Worm (Caenorhabditis elegans) whole organism, L4 larva: ENCODE results near the gene F33G12.7.

Source experiments
- F26F4.8 ChIP-seq: fragments of 200-800 bp; sonication (Bioruptor generic); conservative IDR thresholded peaks from 2 replicates; pipeline ENCODE4 v1.3.6; 2022; ENCODE audit warnings: missing genetic modification characterization, missing compliant biosample characterization
- F49E8.2 ChIP-seq: sonication (generic microtip); optimal IDR thresholded peaks from 2 replicates; lab custom pipeline; 2016; ENCODE audit warnings: missing compliant biosample characterization, mild to moderate bottlenecking, missing genetic modification characterization, borderline replicate concordance
- T20F7.1 ChIP-seq: fragments of 200-800 bp; sonication (Bioruptor generic); optimal IDR thresholded peaks from 2 replicates; lab custom pipeline; 2018; ENCODE audit warnings: mild to moderate bottlenecking, missing genetic modification characterization, missing compliant biosample characterization
- Y48G9A.11 ChIP-seq: fragments of 200-800 bp; sonication (Bioruptor generic); IDR thresholded peaks from 2 replicates; pipeline ENCODE4 v1.3.6; 2022; ENCODE audit warnings: missing genetic modification reagents, missing genetic modification characterization, missing compliant biosample characterization
- aly-2 ChIP-seq: sonication (generic microtip); optimal IDR thresholded peaks from 2 replicates; lab custom pipeline; 2018; ENCODE audit warnings: missing biosample characterization, missing genetic modification characterization
- arid-1 ChIP-seq: fragments of 200-800 bp; sonication (Bioruptor generic); conservative IDR thresholded peaks from 2 replicates; pipeline ENCODE4 v1.3.6; 2022; ENCODE audit warnings: missing genetic modification reagents, missing genetic modification characterization, missing compliant biosample characterization
- ceh-20 ChIP-seq: fragments of 200-800 bp; sonication (Bioruptor generic); IDR thresholded peaks from 2 replicates; pipeline ENCODE4 v1.3.6; 2022; ENCODE audit warnings: missing genetic modification reagents, missing genetic modification characterization, missing compliant biosample characterization
- ceh-32 ChIP-seq: sonication (generic microtip); optimal IDR thresholded peaks from 2 replicates; lab custom pipeline; 2016; ENCODE audit warnings: mild to moderate bottlenecking, missing genetic modification characterization, missing compliant biosample characterization; ENCODE audit not compliant: poor library complexity
- cey-2 ChIP-seq: sonication (generic microtip); optimal IDR thresholded peaks from 3 replicates; lab custom pipeline; 2017; ENCODE audit warnings: missing genetic modification characterization, mild to moderate bottlenecking, missing compliant biosample characterization, antibody characterized with exemption, borderline replicate concordance; ENCODE audit not compliant: insufficient read depth
- ctbp-1 ChIP-seq: fragments of 200-800 bp; sonication (Bioruptor generic); IDR thresholded peaks from 2 replicates; pipeline ENCODE4 v1.3.6; 2022; ENCODE audit warnings: missing genetic modification reagents, missing genetic modification characterization, missing compliant biosample characterization
- daf-16 ChIP-seq, 3 experiments: sonication (generic microtip); optimal IDR thresholded peaks; 2 replicates each; lab custom pipeline; 2016 to 2017; ENCODE audit warnings: missing genetic modification characterization in 3 of 3, missing genetic modification reagents in 3 of 3, mild to moderate bottlenecking in 2 of 3, missing compliant biosample characterization in 2 of 3, missing biosample characterization in 1 of 3, moderate library complexity in 1 of 3
- daf-8 ChIP-seq: fragments of 200-800 bp; sonication (Bioruptor generic); IDR thresholded peaks from 2 replicates; pipeline ENCODE4 v1.3.6; 2022; ENCODE audit warnings: missing genetic modification characterization, missing compliant biosample characterization
- dmd-6 ChIP-seq: fragments of 200-800 bp; sonication (Bioruptor generic); IDR thresholded peaks from 2 replicates; pipeline ENCODE4 v1.3.6; 2022; ENCODE audit warnings: missing genetic modification reagents, missing genetic modification characterization, missing compliant biosample characterization
- dmd-8 ChIP-seq: fragments of 200-800 bp; sonication (Bioruptor generic); IDR thresholded peaks from 2 replicates; pipeline ENCODE4 v1.3.6; 2022; ENCODE audit warnings: missing genetic modification characterization, missing compliant biosample characterization
- dve-1 ChIP-seq: sonication (generic microtip); optimal IDR thresholded peaks from 2 replicates; lab custom pipeline; 2017; ENCODE audit warnings: antibody characterized with exemption, mild to moderate bottlenecking, missing genetic modification characterization, missing compliant biosample characterization; ENCODE audit not compliant: insufficient read depth
- egl-27 ChIP-seq: sonication (generic microtip); optimal IDR thresholded peaks from 3 replicates; lab custom pipeline; 2017; ENCODE audit warnings: missing biosample characterization, missing genetic modification reagents, missing genetic modification characterization
- egl-43 ChIP-seq: fragments of 200-800 bp; sonication (Bioruptor generic); IDR thresholded peaks from 2 replicates; pipeline ENCODE4 v1.3.6; 2022; ENCODE audit warnings: missing genetic modification reagents, missing genetic modification characterization, missing compliant biosample characterization
- fos-1 ChIP-seq: fragments of 150-350 bp; optimal IDR thresholded peaks from 2 replicates; lab custom pipeline; 2014; ENCODE audit warnings: missing biosample characterization, missing genetic modification characterization
- hif-1 ChIP-seq, 2 experiments: sonication (generic microtip); optimal IDR thresholded peaks; 2 replicates each; lab custom pipeline; 2016 to 2017; ENCODE audit warnings: missing compliant biosample characterization in 2 of 2, missing genetic modification characterization in 2 of 2, missing genetic modification reagents in 2 of 2, missing genotype in 2 of 2, mild to moderate bottlenecking in 1 of 2
- hlh-30 ChIP-seq: sonication (generic microtip); optimal IDR thresholded peaks from 2 replicates; lab custom pipeline; 2017; ENCODE audit warnings: antibody characterized with exemption, mild to moderate bottlenecking, missing genetic modification characterization, missing compliant biosample characterization; ENCODE audit not compliant: insufficient read depth
- jun-1 ChIP-seq: fragments of 150-350 bp; optimal IDR thresholded peaks from 2 replicates; lab custom pipeline; 2014; ENCODE audit warnings: missing biosample characterization, missing genetic modification reagents, missing genetic modification characterization
- lin-13 ChIP-seq: fragments of 150-350 bp; optimal IDR thresholded peaks from 2 replicates; lab custom pipeline; 2014; ENCODE audit warnings: missing biosample characterization, missing genetic modification reagents, missing genetic modification characterization
- lin-29 ChIP-seq: fragments of 200-800 bp; sonication (Bioruptor generic); IDR thresholded peaks from 2 replicates; pipeline ENCODE4 v1.3.6; 2022; ENCODE audit warnings: missing genetic modification reagents, missing genetic modification characterization, missing compliant biosample characterization
- lin-39 ChIP-seq: fragments of 150-350 bp; optimal IDR thresholded peaks from 2 replicates; lab custom pipeline; 2014; ENCODE audit warnings: missing biosample characterization, missing genetic modification reagents, missing genetic modification characterization
- lir-3 ChIP-seq: sonication (generic microtip); optimal IDR thresholded peaks from 2 replicates; lab custom pipeline; 2016; ENCODE audit warnings: mild to moderate bottlenecking, missing genetic modification characterization, missing compliant biosample characterization
- lsy-2 ChIP-seq, 2 experiments: fragments of 150-350 bp in 1 of 2; sonication (generic microtip) in 1 of 2; optimal IDR thresholded peaks; 2 replicates each; lab custom pipeline; 2014 to 2017; ENCODE audit warnings: missing biosample characterization in 2 of 2, missing genetic modification characterization in 2 of 2
- mdt-29 ChIP-seq: fragments of 200-800 bp; sonication (Bioruptor generic); IDR thresholded peaks from 2 replicates; pipeline ENCODE4 v1.3.6; 2022; ENCODE audit warnings: missing genetic modification reagents, missing genetic modification characterization, missing compliant biosample characterization
- mxl-3 ChIP-seq: fragments of 200-800 bp; sonication (Bioruptor generic); optimal IDR thresholded peaks from 2 replicates; lab custom pipeline; 2018; ENCODE audit warnings: mild to moderate bottlenecking, missing genetic modification characterization, missing compliant biosample characterization
- nhr-10 ChIP-seq: fragments of 150-350 bp; optimal IDR thresholded peaks from 2 replicates; lab custom pipeline; 2014; ENCODE audit warnings: missing biosample characterization, missing genetic modification characterization
- nhr-237 ChIP-seq: sonication (generic microtip); optimal IDR thresholded peaks from 2 replicates; lab custom pipeline; 2017; ENCODE audit warnings: missing biosample characterization, missing genetic modification characterization
- nhr-41 ChIP-seq: fragments of 200-800 bp; sonication (Bioruptor generic); IDR thresholded peaks from 2 replicates; pipeline ENCODE4 v1.3.6; 2022; ENCODE audit warnings: missing genetic modification reagents, missing genetic modification characterization, missing compliant biosample characterization
- nhr-48 ChIP-seq: sonication (generic microtip); optimal IDR thresholded peaks from 2 replicates; lab custom pipeline; 2016; ENCODE audit warnings: mild to moderate bottlenecking, missing genetic modification characterization, missing compliant biosample characterization
- nhr-77 ChIP-seq: fragments of 150-350 bp; optimal IDR thresholded peaks from 2 replicates; lab custom pipeline; 2014; ENCODE audit warnings: missing biosample characterization, missing genetic modification characterization
- pqm-1 ChIP-seq: sonication (generic microtip); optimal IDR thresholded peaks from 2 replicates; lab custom pipeline; 2017; ENCODE audit warnings: missing biosample characterization, missing genetic modification characterization
- rbr-2 ChIP-seq: sonication (generic microtip); optimal IDR thresholded peaks from 2 replicates; lab custom pipeline; 2016; ENCODE audit warnings: missing genotype, missing genetic modification characterization, missing compliant biosample characterization
- sdz-12 ChIP-seq: fragments of 200-800 bp; sonication (Bioruptor generic); optimal IDR thresholded peaks from 2 replicates; lab custom pipeline; 2018; ENCODE audit warnings: mild to moderate bottlenecking, missing genetic modification characterization, missing compliant biosample characterization
- skn-1 ChIP-seq: fragments of 150-350 bp; optimal IDR thresholded peaks from 2 replicates; lab custom pipeline; 2014; ENCODE audit warnings: missing biosample characterization, missing genetic modification characterization
- spr-3 ChIP-seq: fragments of 200-800 bp; sonication (Bioruptor generic); optimal IDR thresholded peaks from 2 replicates; lab custom pipeline; 2018; ENCODE audit warnings: mild to moderate bottlenecking, missing genetic modification characterization, missing compliant biosample characterization
- tra-1 ChIP-seq: fragments of 200-800 bp; sonication (Bioruptor generic); IDR thresholded peaks from 2 replicates; pipeline ENCODE4 v1.3.6; 2022; ENCODE audit warnings: missing genetic modification reagents, missing genetic modification characterization, missing compliant biosample characterization
- unc-130 ChIP-seq: sonication (generic microtip); optimal IDR thresholded peaks from 2 replicates; lab custom pipeline; 2016; ENCODE audit warnings: missing genetic modification reagents, missing genetic modification characterization, missing compliant biosample characterization
- unc-62 ChIP-seq, 3 experiments: fragments of 150-350 bp in 1 of 3; sonication (generic microtip); optimal IDR thresholded peaks in 2 of 3; peaks in 1 of 3; 1 replicate in 1 of 3; 2 replicates in 2 of 3; lab custom pipeline; 2014 to 2017; ENCODE audit warnings: missing biosample characterization in 3 of 3, missing genetic modification characterization in 3 of 3, missing genetic modification reagents in 3 of 3, missing genotype in 1 of 3
- vab-7 ChIP-seq: fragments of 200-800 bp; sonication (Bioruptor generic); IDR thresholded peaks from 2 replicates; pipeline ENCODE4 v1.3.6; 2022; ENCODE audit warnings: missing genetic modification reagents, missing genetic modification characterization, missing compliant biosample characterization
- zag-1 ChIP-seq: fragments of 150-350 bp; optimal IDR thresholded peaks from 2 replicates; lab custom pipeline; 2014; ENCODE audit warnings: missing biosample characterization, missing genetic modification characterization
- zfp-2 ChIP-seq: sonication (generic microtip); optimal IDR thresholded peaks from 2 replicates; lab custom pipeline; 2016; ENCODE audit warnings: mild to moderate bottlenecking, missing genetic modification characterization, missing compliant biosample characterization
- zip-2 ChIP-seq: fragments of 150-350 bp; optimal IDR thresholded peaks from 2 replicates; lab custom pipeline; 2014; ENCODE audit warnings: missing biosample characterization, missing genetic modification characterization
- ztf-11 ChIP-seq: fragments of 150-350 bp; optimal IDR thresholded peaks from 2 replicates; lab custom pipeline; 2014; ENCODE audit warnings: missing biosample characterization, missing genetic modification characterization
- ztf-7 ChIP-seq: fragments of 150-350 bp; optimal IDR thresholded peaks from 2 replicates; lab custom pipeline; 2014; ENCODE audit warnings: missing biosample characterization, missing genetic modification characterization

The F33G12.7 gene

ce11 chrII:4994939-4995338 is 45.5 kb downstream of the F33G12.7 start, which contains the start of gene rnh-1.0:
rnh-1.0 (plus strand) TSS chrII:4995327.
- TF ChIP-seq hlh-30 (peak; percentile 20), dmd-6 (GFP tag; lab: Robert Waterston, UW) (peak; percentile 7; the same call in 1 of the 2 replicates), ztf-7 (tag; lab: Kevin White, UChicago) (no peak)

- TF ChIP-seq zip-2 (tag; lab: Kevin White, UChicago) (no peak), dve-1 (tag; lab: Kevin White, UChicago) (peak; percentile 16), lsy-2 (tag; optimal IDR thresholded peaks at IDR 0.05; lab: Kevin White, UChicago) (peak in 1 of 2 experiments; percentile 62), skn-1 (tag; lab: Kevin White, UChicago) (no peak), egl-27 (tag; lab: Kevin White, UChicago) (no peak), nhr-10 (no peak), egl-43 (GFP tag; lab: Robert Waterston, UW) (no peak), vab-7 (GFP tag; lab: Robert Waterston, UW) (no peak), dmd-8 (no peak), F26F4.8 (GFP tag; lab: Robert Waterston, UW) (no peak), zfp-2 (no peak), nhr-48 (tag; lab: Kevin White, UChicago) (no peak), jun-1 (tag; lab: Kevin White, UChicago) (no peak), tra-1 (GFP tag; lab: Robert Waterston, UW) (no peak), sdz-12 (no peak), lin-13 (GFP tag; lab: Kevin White, UChicago) (peak; percentile 48), pqm-1 (tag; lab: Kevin White, UChicago) (no peak), daf-16 (GFP tag; optimal IDR thresholded peaks at IDR 0.05; lab: Kevin White, UChicago) (no peak), daf-16 (tag; optimal IDR thresholded peaks at IDR 0.05; lab: Kevin White, UChicago) (peak; percentile 47), rbr-2 (tag; lab: Kevin White, UChicago) (peak; percentile 3), lin-29 (no peak), ztf-7 (tag; lab: Kevin White, UChicago) (no peak), ceh-32 (tag; lab: Kevin White, UChicago) (no peak), ctbp-1 (GFP tag; lab: Robert Waterston, UW) (no peak), ztf-11 (tag; lab: Kevin White, UChicago) (no peak), spr-3 (no peak), aly-2 (tag; lab: Kevin White, UChicago) (no peak), dmd-6 (GFP tag; lab: Robert Waterston, UW) (no peak), T20F7.1 (no peak), ceh-20 (no peak), nhr-41 (GFP tag; lab: Robert Waterston, UW) (no peak), mdt-29 (GFP tag; lab: Robert Waterston, UW) (no peak), lin-39 (tag; lab: Kevin White, UChicago) (no peak), fos-1 (tag; lab: Kevin White, UChicago) (no peak), hif-1 (tag; optimal IDR thresholded peaks at IDR 0.05; lab: Kevin White, UChicago) (peak in 1 of 2 experiments; percentile 68), nhr-77 (tag; lab: Kevin White, UChicago) (no peak), cey-2 (tag; lab: Kevin White, UChicago) (no peak), F49E8.2 (tag; lab: Kevin White, UChicago) (no peak), zag-1 (tag; lab: Kevin White, UChicago) (no peak), daf-8 (GFP tag; lab: Robert Waterston, UW) (no peak), nhr-237 (tag; lab: Kevin White, UChicago) (no peak), arid-1 (GFP tag; lab: Robert Waterston, UW) (no peak), Y48G9A.11 (0 out of 2 replicates have a peak, but pooled peaks have one; percentile 20), mxl-3 (peak; percentile 24), unc-62 (GFP tag; optimal IDR thresholded peaks at IDR 0.05 in 1 of 2; lab: Kevin White, UChicago) (no peak), unc-62 (tag; optimal IDR thresholded peaks at IDR 0.05; lab: Kevin White, UChicago) (no peak), lir-3 (tag; lab: Kevin White, UChicago) (no peak), unc-130 (GFP tag; lab: Kevin White, UChicago) (peak; percentile 83)
These were observed 46.8 kb downstream of the F33G12.7 start, which contains the start of the genes eif-1 and vps-24 for ce11 chrII:4993530-4994192. eif-1 (minus strand) TSS chrII:4993580. vps-24 (plus strand) TSS chrII:4993998.
